Fruit fly (Drosophila melanogaster) S2 (cell line): ENCODE measurements around the gene Zasp67.

Source experiments
- CG8478 ChIP-seq: fragments of >200 bp; optimal IDR thresholded peaks from 2 replicates; lab custom pipeline; 2018
- CTCF ChIP-seq, 2 experiments: fragments of >200 bp; optimal IDR thresholded peaks; 2 replicates each; lab custom pipeline; 2018

Gene Zasp67

DNA sequence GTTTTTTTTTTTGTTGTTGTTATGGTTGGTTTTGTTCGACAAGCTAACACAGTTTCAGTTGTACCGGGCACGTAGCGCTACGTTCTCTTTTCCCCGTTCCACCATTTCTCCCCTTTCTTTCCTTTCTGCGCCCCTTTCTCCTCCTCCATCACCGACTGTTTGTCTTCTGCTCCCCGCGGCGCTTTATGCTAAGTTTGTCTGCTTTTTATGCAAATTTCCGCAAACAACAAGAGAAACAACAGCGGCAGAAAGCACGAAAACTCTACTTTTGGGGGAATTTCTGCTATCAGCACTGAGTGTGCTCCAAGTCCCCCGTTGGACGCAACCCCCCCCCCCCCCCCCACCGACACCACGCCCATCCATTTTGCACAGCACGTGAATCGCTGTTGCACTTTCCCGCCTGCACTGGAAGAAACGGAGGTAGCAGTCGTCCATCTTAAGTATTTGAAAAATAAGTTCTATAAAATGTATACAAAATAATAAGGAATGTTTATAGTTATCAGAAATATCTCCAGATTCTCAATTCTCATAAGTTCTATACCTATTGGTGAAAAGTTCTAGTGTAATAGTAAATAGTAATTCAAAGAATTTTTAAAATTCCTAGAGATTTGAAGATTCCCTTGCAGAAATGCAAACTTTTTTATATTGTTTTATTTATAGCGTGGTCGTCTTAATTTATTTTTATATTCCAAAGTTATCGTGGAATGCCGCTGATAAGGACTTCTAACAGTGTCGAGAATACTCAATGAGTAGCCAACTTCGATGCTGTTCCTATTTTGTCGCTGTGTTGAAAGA lies 32.4 kb downstream of the Zasp67 start:
- no peak for TF ChIP-seq CG8478
- no peak for TF ChIP-seq CTCF (optimal IDR thresholded peaks at IDR 0.05; lab: Kevin White, UChicago)

DNA sequence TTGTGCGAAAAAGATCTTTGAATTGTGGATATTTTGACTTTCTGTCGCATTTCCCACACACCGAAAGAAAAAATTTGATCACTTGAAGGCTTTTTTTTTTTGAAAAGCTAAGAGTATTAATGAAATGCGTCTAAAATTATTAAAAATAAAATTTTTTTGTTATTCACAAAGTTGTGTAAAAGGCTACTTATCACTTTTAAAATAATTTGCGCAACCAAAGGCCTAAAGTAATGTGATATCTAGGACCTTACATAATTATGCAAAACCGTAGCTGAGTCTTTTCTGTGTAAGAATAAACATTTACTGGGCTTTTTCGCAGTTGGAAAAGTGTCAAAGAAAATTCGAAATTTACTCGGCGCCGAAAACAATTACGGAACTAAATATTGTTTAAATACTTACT lies 33.2 kb downstream of the Zasp67 start:
- TF ChIP-seq CTCF (optimal IDR thresholded peaks at IDR 0.05; lab: Kevin White, UChicago) (no peak), CG8478 (no peak)

DNA sequence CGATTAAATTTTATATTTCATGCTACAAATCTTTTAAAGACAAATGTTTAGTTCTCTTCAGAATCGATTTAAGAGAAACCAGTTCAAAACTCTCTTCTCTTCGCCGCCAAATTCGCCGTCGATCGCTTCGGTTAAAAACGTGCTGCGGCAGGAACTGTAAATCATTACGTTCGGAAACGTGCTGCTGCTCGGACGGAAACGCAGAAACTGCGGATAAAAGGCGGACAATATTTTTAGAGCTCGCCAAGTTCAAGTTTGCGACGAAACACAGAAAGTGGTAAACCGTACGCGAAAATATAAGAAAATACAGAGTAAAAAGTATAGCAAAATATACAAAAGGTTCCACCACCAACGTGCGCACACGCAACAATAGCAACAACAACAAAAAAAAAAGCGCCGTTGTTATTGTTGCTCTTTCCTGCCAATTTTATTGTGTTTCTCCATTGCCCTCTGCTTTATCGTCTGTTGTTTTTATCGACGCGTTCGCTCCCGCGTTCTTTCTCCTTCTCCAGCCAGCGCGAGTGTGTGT lies 34.0 kb downstream of the Zasp67 start, which contains the start of gene Ae2:
TSS of gene Ae2 (plus strand) at position 156 of the 529 bp plus-strand sequence.
- no peak for TF ChIP-seq CG8478
- no peak for TF ChIP-seq CTCF (optimal IDR thresholded peaks at IDR 0.05; lab: Kevin White, UChicago)

DNA sequence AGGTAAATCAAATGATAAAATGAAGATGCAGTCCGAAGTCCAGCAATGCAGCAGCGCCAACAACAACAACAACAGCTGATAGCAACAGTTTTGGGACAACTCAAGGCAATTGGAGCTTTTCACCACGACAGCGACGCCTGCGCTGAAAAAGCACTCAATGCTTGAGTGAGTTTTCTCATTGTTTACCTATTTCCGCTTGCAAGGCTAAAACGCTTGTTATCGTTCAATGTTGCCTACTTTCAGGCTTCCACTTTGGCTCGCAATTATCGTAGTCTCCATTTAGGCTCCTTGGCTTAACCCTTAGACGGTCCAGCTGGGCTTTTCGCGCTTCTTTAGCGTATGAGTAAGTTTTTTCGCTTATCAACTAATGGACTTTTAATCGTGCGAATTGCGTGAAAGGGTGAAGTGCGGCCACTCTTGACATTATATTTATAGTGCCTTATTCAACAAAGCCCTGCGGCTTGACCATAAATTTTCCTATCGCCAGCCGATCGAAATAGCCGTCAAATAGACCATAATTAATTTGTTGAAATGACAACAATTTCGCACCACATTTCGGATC lies 35.4 kb downstream of the Zasp67 start:
- no peak for TF ChIP-seq CG8478
- no peak for TF ChIP-seq CTCF (optimal IDR thresholded peaks at IDR 0.05; lab: Kevin White, UChicago)

DNA sequence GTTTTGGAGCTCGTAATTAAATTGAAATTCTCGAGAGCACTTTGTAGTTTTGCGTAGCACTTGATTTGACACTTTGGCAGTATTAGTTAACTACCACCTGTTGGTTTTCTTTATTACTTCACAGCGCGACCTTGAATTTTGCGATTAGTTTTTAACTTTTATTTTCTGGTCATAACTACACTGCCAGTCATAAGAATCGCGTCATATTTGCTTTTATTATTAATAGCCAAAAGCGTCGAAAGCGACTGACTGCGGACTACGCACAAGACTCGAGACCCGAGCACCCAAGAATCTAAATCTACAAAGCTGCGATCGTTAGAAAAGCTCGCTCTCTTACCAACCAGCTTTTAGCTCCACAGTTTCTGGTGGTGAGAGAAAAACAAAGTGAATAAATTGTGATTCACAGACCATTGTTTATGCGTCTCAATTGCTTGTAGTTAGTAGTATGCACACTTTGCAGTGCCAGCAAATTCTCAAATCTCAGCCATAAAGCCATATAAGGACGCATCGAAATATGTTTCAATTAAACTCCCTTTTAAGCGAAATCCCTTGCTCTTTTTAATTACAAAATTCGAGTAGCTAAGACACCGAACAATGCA lies 37.2 kb downstream of the Zasp67 start, which contains the start of gene CG42268:
TSS of gene CG42268 (minus strand) at position 245 of the 599 bp plus-strand sequence.
- TF ChIP-seq CTCF (optimal IDR thresholded peaks at IDR 0.05; lab: Kevin White, UChicago) (no peak), CG8478 (no peak)

DNA sequence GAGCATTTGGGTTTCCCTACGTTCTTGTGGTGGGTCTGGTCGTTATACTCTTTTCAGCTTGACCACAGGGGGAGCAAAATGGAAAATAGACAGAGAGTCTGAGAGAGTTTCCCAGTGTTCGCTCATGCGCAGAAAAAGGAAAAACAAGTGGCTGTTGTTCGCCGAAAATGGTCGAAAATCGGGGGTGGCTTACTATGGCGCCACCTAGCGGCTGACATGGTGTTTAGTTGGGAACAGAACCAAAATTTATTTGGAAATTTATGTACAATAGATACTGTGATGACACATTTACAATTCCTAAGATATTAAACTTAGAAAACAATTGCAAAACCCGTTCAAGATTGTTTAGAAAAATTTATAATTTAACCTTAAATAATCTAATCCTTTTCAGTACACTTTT lies 45.9 kb downstream of the Zasp67 start:
- TF ChIP-seq CTCF (optimal IDR thresholded peaks at IDR 0.05; lab: Kevin White, UChicago), result peak; percentile 89 to 90
- no peak for TF ChIP-seq CG8478

DNA sequence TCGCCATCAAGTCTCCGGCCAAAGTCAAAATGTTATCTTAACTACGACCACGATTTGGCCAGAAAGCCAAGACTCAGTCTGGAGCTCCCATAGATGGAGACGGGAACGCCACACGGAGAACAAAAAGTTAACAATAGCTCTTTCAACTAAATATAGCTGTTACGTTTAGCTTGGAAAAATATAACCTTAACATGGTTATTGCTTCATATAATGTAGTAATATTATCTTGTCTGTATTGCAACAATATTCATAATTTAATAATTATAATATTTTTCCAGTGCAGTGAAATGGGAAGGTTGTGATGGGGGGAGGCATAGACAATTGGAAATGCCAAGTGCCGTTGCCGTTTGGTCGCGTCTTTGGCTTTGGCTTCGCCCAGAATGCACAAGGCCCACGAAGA lies 52.1 kb downstream of the Zasp67 start:
- no peak for TF ChIP-seq CTCF (optimal IDR thresholded peaks at IDR 0.05; lab: Kevin White, UChicago)

DNA sequence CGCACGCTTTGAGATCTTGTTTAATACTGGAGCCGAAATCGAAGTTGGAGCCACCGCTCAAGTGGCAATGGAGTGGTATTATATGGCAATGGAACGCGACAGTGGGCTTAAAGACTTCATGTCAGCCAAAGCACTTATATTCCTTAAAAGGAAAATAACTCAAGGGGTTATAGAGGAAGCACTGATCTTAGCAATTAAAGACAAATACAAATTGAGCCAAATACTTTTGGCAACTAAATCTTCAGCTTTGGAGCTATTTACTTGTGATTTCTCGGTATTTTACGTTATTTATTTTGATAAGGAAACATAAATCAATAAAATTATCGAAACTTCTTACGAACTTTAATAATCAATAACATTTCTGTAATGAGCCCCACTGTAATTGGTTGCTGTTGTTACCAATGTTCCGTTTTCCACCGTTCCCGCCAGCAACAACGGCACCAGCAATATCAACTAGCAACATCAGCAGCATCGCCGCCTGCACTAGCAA lies 53.4 kb downstream of the Zasp67 start:
- TF ChIP-seq CG8478 (no peak), CTCF (optimal IDR thresholded peaks at IDR 0.05; lab: Kevin White, UChicago) (no peak)

DNA sequence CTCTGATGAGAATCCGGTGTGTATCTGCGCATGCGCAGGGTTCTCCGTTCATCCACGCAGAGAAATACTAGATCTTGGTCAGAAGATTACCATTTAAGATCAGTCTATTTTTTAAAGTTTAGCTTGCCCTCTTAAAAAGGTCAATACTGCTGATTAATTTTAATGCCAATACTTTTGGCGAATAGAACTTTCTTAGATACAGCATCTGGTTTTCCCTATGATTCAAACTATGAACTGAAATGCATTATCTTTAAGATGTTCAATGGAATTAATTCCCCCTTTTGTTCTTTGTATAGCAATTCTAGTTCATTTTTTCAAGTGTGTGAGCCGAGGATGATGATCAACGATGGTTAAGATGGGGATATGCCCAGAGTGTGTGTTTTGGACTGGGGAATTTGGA lies 55.1 kb downstream of the Zasp67 start:
- no peak for TF ChIP-seq CTCF (optimal IDR thresholded peaks at IDR 0.05; lab: Kevin White, UChicago)
- no peak for TF ChIP-seq CG8478

DNA sequence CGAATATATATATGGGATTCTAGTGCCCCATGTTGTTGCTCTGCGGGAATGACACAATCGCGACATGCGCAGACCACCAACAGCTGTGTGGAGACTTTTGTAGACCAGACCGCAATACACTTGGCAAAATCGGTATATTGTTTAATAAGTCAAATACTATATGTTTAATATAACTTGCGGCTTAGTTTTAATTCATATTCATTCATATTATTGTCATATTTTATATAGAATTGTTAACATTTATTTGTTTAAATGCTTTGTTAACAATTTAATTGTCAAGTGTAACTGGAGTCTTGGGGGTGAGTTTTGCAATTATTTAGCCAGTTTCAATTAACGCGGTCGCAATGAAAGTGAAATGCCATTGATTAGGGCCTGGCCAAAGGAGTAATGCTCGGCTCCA lies 57.9 kb downstream of the Zasp67 start:
- TF ChIP-seq CG8478 (no peak), CTCF (optimal IDR thresholded peaks at IDR 0.05; lab: Kevin White, UChicago) (no peak)
